Fruit fly (Drosophila melanogaster) whole organism, embryonic: ENCODE data around the gene morgue.

Experiments
- Awh ChIP-seq: fragments of 200-800 bp; sonication (Bioruptor generic); IDR thresholded peaks from 2 replicates; pipeline ENCODE4, ENCODE4 v1.3.6; 2022; ENCODE audit warnings: missing biosample characterization, missing genetic modification characterization
- B-H2 ChIP-seq: fragments of 200-800 bp; sonication (Bioruptor generic); optimal IDR thresholded peaks from 2 replicates; lab custom pipeline; 2018; ENCODE audit warnings: missing biosample characterization, mild to moderate bottlenecking, missing genetic modification characterization
- Bgb ChIP-seq: fragments of 200-800 bp; sonication (Bioruptor generic); IDR thresholded peaks from 2 replicates; pipeline ENCODE4 v1.3.6; 2022; ENCODE audit warnings: missing biosample characterization, missing genetic modification characterization; ENCODE audit not compliant: partially characterized antibody
- CG10209 ChIP-seq: fragments of 200-800 bp; sonication (Bioruptor generic); optimal IDR thresholded peaks from 3 replicates; lab custom pipeline; 2017; ENCODE audit warnings: missing biosample characterization, mild to moderate bottlenecking, missing genetic modification characterization, missing genetic modification reagents
- CG10959 ChIP-seq: fragments of 200-800 bp; sonication (Bioruptor generic); IDR thresholded peaks from 2 replicates; pipeline ENCODE4 v1.3.6; 2022; ENCODE audit warnings: missing biosample characterization, missing genetic modification characterization
- CG11695 ChIP-seq: fragments of 200-800 bp; sonication (Bioruptor generic); IDR thresholded peaks from 3 replicates; pipeline ENCODE4 v1.3.6; 2022; ENCODE audit warnings: missing biosample characterization, missing genetic modification characterization
- CG13287 ChIP-seq: fragments of 200-800 bp; sonication (Bioruptor generic); IDR thresholded peaks from 2 replicates; pipeline ENCODE4 v1.3.6; 2022; ENCODE audit warnings: missing biosample characterization, missing genetic modification characterization; ENCODE audit not compliant: partially characterized antibody
- CG15514 ChIP-seq: fragments of 200-800 bp; sonication (Bioruptor generic); optimal IDR thresholded peaks from 3 replicates; lab custom pipeline; 2017; ENCODE audit warnings: missing biosample characterization, missing genetic modification characterization, mild to moderate bottlenecking, moderate library complexity, missing genetic modification reagents
- CG16813 ChIP-seq: fragments of 200-800 bp; sonication (Bioruptor generic); IDR thresholded peaks from 3 replicates; pipeline ENCODE4 v1.3.6; 2022; ENCODE audit warnings: missing biosample characterization, missing genetic modification characterization; ENCODE audit not compliant: partially characterized antibody
- CG2889 ChIP-seq: fragments of 200-800 bp; sonication (Bioruptor generic); IDR thresholded peaks from 3 replicates; pipeline ENCODE4 v1.3.6; 2022; ENCODE audit warnings: missing biosample characterization, missing genetic modification characterization
- CG5245 ChIP-seq: fragments of 200-800 bp; sonication (Bioruptor generic); optimal IDR thresholded peaks from 3 replicates; lab custom pipeline; 2016; ENCODE audit warnings: missing biosample characterization, missing genetic modification characterization
- CG6272 ChIP-seq: fragments of 200-800 bp; sonication (Bioruptor generic); IDR thresholded peaks from 2 replicates; pipeline ENCODE4 v1.3.6; 2022; ENCODE audit warnings: missing biosample characterization, missing genetic modification characterization
- CG6854 ChIP-seq: fragments of 200-800 bp; sonication (Bioruptor generic); optimal IDR thresholded peaks from 3 replicates; lab custom pipeline; 2017; ENCODE audit warnings: missing biosample characterization, mild to moderate bottlenecking, missing genetic modification characterization
- CG7963 ChIP-seq: fragments of 200-800 bp; sonication (Bioruptor generic); IDR thresholded peaks from 3 replicates; pipeline ENCODE4 v1.3.6; 2022; ENCODE audit warnings: missing biosample characterization, missing genetic modification characterization; ENCODE audit not compliant: partially characterized antibody
- CG8290 ChIP-seq, 3 experiments: fragments of 200-800 bp; sonication (Bioruptor generic); optimal IDR thresholded peaks; 2 replicates each; lab custom pipeline; 2016 to 2019; ENCODE audit warnings: missing biosample characterization in 3 of 3, missing genetic modification characterization in 3 of 3, mild to moderate bottlenecking in 2 of 3, moderate library complexity in 1 of 3
- CG8359 ChIP-seq: fragments of 200-800 bp; sonication (Bioruptor generic); optimal IDR thresholded peaks from 2 replicates; lab custom pipeline; 2017; ENCODE audit warnings: missing biosample characterization, mild to moderate bottlenecking, missing genetic modification characterization, borderline replicate concordance
- CG8924 ChIP-seq: fragments of 200-800 bp; optimal IDR thresholded peaks from 3 replicates; lab custom pipeline; 2019; ENCODE audit warnings: missing biosample characterization, mild to moderate bottlenecking, missing genetic modification characterization, moderate library complexity
- CrebB ChIP-seq: fragments of 200-800 bp; sonication (Bioruptor generic); optimal IDR thresholded peaks from 3 replicates; lab custom pipeline; 2018; ENCODE audit warnings: missing biosample characterization, mild to moderate bottlenecking, missing genetic modification characterization
- Dll ChIP-seq: fragments of 200-800 bp; sonication (Bioruptor generic); IDR thresholded peaks from 4 replicates; pipeline ENCODE4 v1.3.6; 2022; ENCODE audit warnings: missing biosample characterization, missing genetic modification characterization; ENCODE audit not compliant: partially characterized antibody
- Fer3 ChIP-seq: fragments of 200-800 bp; sonication (Bioruptor generic); optimal IDR thresholded peaks from 2 replicates; lab custom pipeline; 2018; ENCODE audit warnings: missing biosample characterization, mild to moderate bottlenecking, missing genetic modification characterization, moderate library complexity
- H15 ChIP-seq: fragments of 200-800 bp; sonication (Bioruptor generic); IDR thresholded peaks from 3 replicates; pipeline ENCODE4 v1.3.6; 2022; ENCODE audit warnings: missing biosample characterization, missing genetic modification characterization
- H2.0 ChIP-seq: fragments of 200-800 bp; sonication (Bioruptor generic); IDR thresholded peaks from 2 replicates; pipeline ENCODE4 v1.3.6; 2022; ENCODE audit warnings: missing biosample characterization, missing genetic modification characterization
- HmgZ ChIP-seq: fragments of 200-800 bp; sonication (Bioruptor generic); optimal IDR thresholded peaks from 2 replicates; lab custom pipeline; 2018; ENCODE audit warnings: missing biosample characterization, mild to moderate bottlenecking, missing genetic modification characterization
- Hmr ChIP-seq: fragments of 200-800 bp; sonication (Bioruptor generic); optimal IDR thresholded peaks from 3 replicates; lab custom pipeline; 2017; ENCODE audit warnings: mild to moderate bottlenecking, missing biosample characterization, missing genetic modification reagents, missing genetic modification characterization
- Hsf ChIP-seq: fragments of 200-800 bp; sonication (Bioruptor generic); optimal IDR thresholded peaks from 3 replicates; lab custom pipeline; 2016; ENCODE audit warnings: missing biosample characterization, missing genetic modification characterization
- MBD-R2 ChIP-seq: fragments of 200-800 bp; sonication (Bioruptor generic); IDR thresholded peaks from 2 replicates; pipeline ENCODE4 v1.3.6; 2022; ENCODE audit warnings: missing biosample characterization, missing genetic modification characterization
- Meics ChIP-seq: fragments of 200-800 bp; sonication (Bioruptor generic); optimal IDR thresholded peaks from 2 replicates; lab custom pipeline; 2017; ENCODE audit warnings: missing biosample characterization, mild to moderate bottlenecking, missing genetic modification characterization
- Nf-YC ChIP-seq: fragments of 200-800 bp; optimal IDR thresholded peaks from 3 replicates; lab custom pipeline; 2019; ENCODE audit warnings: missing biosample characterization, mild to moderate bottlenecking, missing genetic modification characterization, moderate library complexity
- Scr ChIP-seq: fragments of 200-800 bp; sonication (Bioruptor generic); IDR thresholded peaks from 2 replicates; pipeline ENCODE4 v1.3.6; 2022; ENCODE audit warnings: missing biosample characterization, missing genetic modification characterization; ENCODE audit not compliant: partially characterized antibody
- Sry-δ ChIP-seq: fragments of 200-800 bp; sonication (Bioruptor generic); optimal IDR thresholded peaks from 2 replicates; lab custom pipeline; 2016; ENCODE audit warnings: missing biosample characterization, missing genetic modification characterization
- Trl ChIP-seq, 3 experiments: fragments of >200 bp in 2 of 3; fragments of 200-800 bp in 1 of 3; sonication (Bioruptor generic) in 1 of 3; optimal IDR thresholded peaks; 2 replicates in 1 of 3; 3 replicates in 2 of 3; lab custom pipeline; 2016 to 2017; ENCODE audit warnings: missing biosample characterization in 1 of 3, missing genetic modification characterization in 1 of 3
- chinmo ChIP-seq: fragments of 200-800 bp; sonication (Bioruptor generic); IDR thresholded peaks from 4 replicates; pipeline ENCODE4 v1.3.6; 2022; ENCODE audit warnings: missing biosample characterization, missing genetic modification characterization; ENCODE audit not compliant: partially characterized antibody
- crc ChIP-seq: fragments of 200-800 bp; sonication (Bioruptor generic); optimal IDR thresholded peaks from 2 replicates; lab custom pipeline; 2016; ENCODE audit warnings: missing biosample characterization, missing genetic modification characterization
- disco-r ChIP-seq: fragments of 200-800 bp; sonication (Bioruptor generic); optimal IDR thresholded peaks from 2 replicates; lab custom pipeline; 2016; ENCODE audit warnings: missing biosample characterization, missing genetic modification characterization
- esg ChIP-seq: fragments of 200-800 bp; sonication (Bioruptor generic); conservative IDR thresholded peaks from 2 replicates; pipeline ENCODE4 v1.3.6; 2022; ENCODE audit warnings: missing biosample characterization, missing genetic modification characterization
- fu2 ChIP-seq: fragments of 200-800 bp; sonication (Bioruptor generic); optimal IDR thresholded peaks from 2 replicates; lab custom pipeline; 2016; ENCODE audit warnings: missing biosample characterization, missing genetic modification characterization
- hkb ChIP-seq, 2 experiments: fragments of 200-800 bp in 1 of 2; fragments of >200 bp in 1 of 2; sonication (Bioruptor generic) in 1 of 2; IDR thresholded peaks in 1 of 2; optimal IDR thresholded peaks in 1 of 2; 2 replicates each; pipeline versions ENCODE4 v1.3.6 to Lab custom; 2017 to 2022; ENCODE audit warnings: missing biosample characterization in 1 of 2, missing genetic modification characterization in 1 of 2
- inv ChIP-seq: fragments of 200-800 bp; sonication (Bioruptor generic); IDR thresholded peaks from 2 replicates; pipeline ENCODE4 v1.3.6; 2022; ENCODE audit warnings: missing biosample characterization, missing genetic modification characterization; ENCODE audit not compliant: partially characterized antibody
- kni ChIP-seq: fragments of 200-800 bp; sonication (Bioruptor generic); optimal IDR thresholded peaks from 3 replicates; lab custom pipeline; 2017; ENCODE audit warnings: mild to moderate bottlenecking, missing biosample characterization, missing genetic modification reagents, missing genetic modification characterization
- nom ChIP-seq: fragments of 200-800 bp; sonication (Bioruptor generic); optimal IDR thresholded peaks from 2 replicates; lab custom pipeline; 2017; ENCODE audit warnings: missing biosample characterization, missing genetic modification characterization, mild to moderate bottlenecking, moderate library complexity, missing genetic modification reagents
- psq ChIP-seq: fragments of 200-800 bp; sonication (Bioruptor generic); optimal IDR thresholded peaks from 2 replicates; lab custom pipeline; 2017; ENCODE audit warnings: missing biosample characterization, missing genetic modification characterization
- salm ChIP-seq: fragments of 200-800 bp; sonication (Bioruptor generic); optimal IDR thresholded peaks from 2 replicates; lab custom pipeline; 2018; ENCODE audit warnings: missing biosample characterization, mild to moderate bottlenecking, missing genetic modification characterization
- sc ChIP-seq, 3 experiments: fragments of >200 bp in 2 of 3; fragments of 200-800 bp in 1 of 3; sonication (Bioruptor generic) in 1 of 3; optimal IDR thresholded peaks; 2 replicates in 2 of 3; 3 replicates in 1 of 3; lab custom pipeline; 2017; ENCODE audit warnings: mild to moderate bottlenecking in 1 of 3, missing biosample characterization in 1 of 3, missing genetic modification characterization in 1 of 3, missing genetic modification reagents in 1 of 3
- seq ChIP-seq: fragments of 200-800 bp; sonication (Bioruptor generic); IDR thresholded peaks from 2 replicates; pipeline ENCODE4 v1.3.6; 2022; ENCODE audit warnings: missing biosample characterization, missing genetic modification characterization
- sna ChIP-seq: fragments of 200-800 bp; sonication (Bioruptor generic); IDR thresholded peaks from 2 replicates; pipeline ENCODE4 v1.3.6; 2022; ENCODE audit warnings: missing biosample characterization, missing genetic modification characterization; ENCODE audit not compliant: partially characterized antibody
- sug ChIP-seq: fragments of 200-800 bp; optimal IDR thresholded peaks from 2 replicates; lab custom pipeline; 2019; ENCODE audit warnings: missing biosample characterization, mild to moderate bottlenecking, missing genetic modification characterization, moderate library complexity
- trem ChIP-seq: fragments of 200-800 bp; optimal IDR thresholded peaks from 3 replicates; lab custom pipeline; 2019; ENCODE audit warnings: missing biosample characterization, mild to moderate bottlenecking, missing genetic modification characterization, moderate library complexity
- yki ChIP-seq: fragments of >200 bp; optimal IDR thresholded peaks from 3 replicates; lab custom pipeline; 2018

Gene morgue

DNA sequence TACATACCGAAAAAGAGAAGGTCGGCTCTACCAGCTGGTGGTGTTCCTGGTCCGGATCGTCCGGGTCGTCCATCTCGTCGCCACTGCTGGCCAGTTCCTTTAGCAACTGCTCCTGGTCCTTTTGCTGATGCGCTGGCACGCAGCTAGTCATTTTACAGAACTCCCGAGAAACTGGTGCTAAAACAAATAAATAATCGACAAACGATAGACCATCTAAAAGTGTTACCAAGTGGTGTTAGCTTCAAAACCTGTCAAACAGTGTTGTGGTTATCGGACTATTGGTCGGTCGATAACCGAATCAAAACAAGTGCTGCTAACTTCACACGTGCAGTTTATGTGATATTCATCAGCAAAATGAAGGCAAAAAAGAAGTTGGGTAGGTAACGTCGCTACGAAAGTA lies at the start of gene morgue, which contains the start of gene Elp3:
Gene morgue, minus strand, starts transcription at position 224 of the 400 bp plus-strand sequence.
Gene Elp3, plus strand, starts transcription at position 276 of the 400 bp plus-strand sequence.
- TF ChIP-seq Hmr: no peak
- no peak for TF ChIP-seq sc (optimal IDR thresholded peaks at IDR 0.05; lab: Kevin White, UChicago)
- TF ChIP-seq sc (GFP tag; optimal IDR thresholded peaks at IDR 0.05; lab: Kevin White, UChicago): no peak
- TF ChIP-seq Trl (optimal IDR thresholded peaks at IDR 0.05; lab: Kevin White, UChicago): no peak
- no peak for TF ChIP-seq Trl (GFP tag; optimal IDR thresholded peaks at IDR 0.05; lab: Kevin White, UChicago)
- TF ChIP-seq CG8924 (tag; lab: Kevin White, UChicago): no peak
- no peak for TF ChIP-seq fu2
- TF ChIP-seq MBD-R2 (GFP tag; lab: Robert Waterston, UW): peak; percentile 84
- no peak for TF ChIP-seq CG6854
- TF ChIP-seq Nf-YC: peak; percentile 15
- TF ChIP-seq Dll (GFP tag; lab: Robert Waterston, UW): peak; percentile 65; the same call in 2 of the 4 replicates
- peak; percentile 68 for TF ChIP-seq sna
- TF ChIP-seq CrebB: no peak
- peak; percentile 6 for TF ChIP-seq B-H2 (GFP tag; lab: Kevin White, UChicago)
- peak; percentile 70 for TF ChIP-seq Scr (GFP tag; lab: Robert Waterston, UW)
- peak; percentile 61 for TF ChIP-seq Sry-δ (GFP tag; lab: Kevin White, UChicago)
- TF ChIP-seq disco-r (GFP tag; lab: Kevin White, UChicago): no peak
- TF ChIP-seq Fer3: no peak
- peak; percentile 83 for TF ChIP-seq CG7963
- TF ChIP-seq salm (tag; lab: Kevin White, UChicago): no peak
- peak; percentile 51 for TF ChIP-seq CG15514 (GFP tag; lab: Kevin White, UChicago)
- no peak for TF ChIP-seq hkb (optimal IDR thresholded peaks at IDR 0.05; lab: Kevin White, UChicago)
- TF ChIP-seq hkb (GFP tag; IDR thresholded peaks at IDR 0.05; lab: Robert Waterston, UW): 0 out of 2 replicates have a peak, but pooled peaks have one; percentile 22
- peak; percentile 82 for TF ChIP-seq Bgb
- no peak for TF ChIP-seq yki (lab: Kevin White, UChicago)
- TF ChIP-seq CG6272 (GFP tag; lab: Robert Waterston, UW): no peak
- TF ChIP-seq CG5245 (GFP tag; lab: Kevin White, UChicago): no peak
- peak; percentile 78 for TF ChIP-seq CG13287 (GFP tag; lab: Robert Waterston, UW)
- TF ChIP-seq seq (GFP tag; lab: Robert Waterston, UW): no peak
- TF ChIP-seq HmgZ: peak; percentile 26
- TF ChIP-seq Hsf (GFP tag; lab: Kevin White, UChicago): no peak
- peak; percentile 16 for TF ChIP-seq sug
- no peak for TF ChIP-seq nom (GFP tag; lab: Kevin White, UChicago)
- no peak for TF ChIP-seq CG8359 (GFP tag; lab: Kevin White, UChicago)
- no peak for TF ChIP-seq crc (GFP tag; lab: Kevin White, UChicago)
- TF ChIP-seq psq (GFP tag; lab: Kevin White, UChicago): no peak
- TF ChIP-seq CG10209 (GFP tag; lab: Kevin White, UChicago): no peak
- peak; percentile 74 for TF ChIP-seq CG16813 (GFP tag; lab: Robert Waterston, UW)
- TF ChIP-seq chinmo (GFP tag; lab: Robert Waterston, UW): 0 out of 4 replicates have a peak, but pooled peaks have one; percentile 61
- peak; percentile 91 for TF ChIP-seq trem (tag; lab: Kevin White, UChicago)
- TF ChIP-seq CG8290 (GFP tag; optimal IDR thresholded peaks at IDR 0.05; lab: Kevin White, UChicago): no peak
- TF ChIP-seq CG8290 (tag; optimal IDR thresholded peaks at IDR 0.05; lab: Kevin White, UChicago): peak in 1 of 2 experiments; percentile 50
- TF ChIP-seq esg: no peak
- no peak for TF ChIP-seq CG11695 (GFP tag; lab: Robert Waterston, UW)
- no peak for TF ChIP-seq CG10959 (GFP tag; lab: Robert Waterston, UW)
- TF ChIP-seq kni: no peak
- no peak for TF ChIP-seq H15 (GFP tag; lab: Robert Waterston, UW)
- TF ChIP-seq inv (GFP tag; lab: Robert Waterston, UW): peak; percentile 48; the same call in 1 of the 2 replicates
- TF ChIP-seq Meics (GFP tag; lab: Kevin White, UChicago): no peak
- no peak for TF ChIP-seq CG2889
- no peak for TF ChIP-seq Awh (GFP tag; lab: Robert Waterston, UW)
- no peak for TF ChIP-seq H2.0 (GFP tag; lab: Robert Waterston, UW)
